Worm (Caenorhabditis elegans) whole organism, L1 larva: Measurements from ENCODE around the gene syf-2.

Source experiments
- alr-1 ChIP-seq: fragments of 200-800 bp; sonication (Bioruptor generic); optimal IDR thresholded peaks from 2 replicates; lab custom pipeline; 2018; ENCODE audit warnings: borderline replicate concordance, mild to moderate bottlenecking, missing genetic modification characterization, missing compliant biosample characterization
- blmp-1 ChIP-seq: fragments of 150-350 bp; optimal IDR thresholded peaks from 2 replicates; lab custom pipeline; 2014; ENCODE audit warnings: missing biosample characterization, missing genetic modification characterization
- ceh-82 ChIP-seq, 3 experiments: fragments of 150-350 bp in 1 of 3; sonication (generic microtip) in 2 of 3; optimal IDR thresholded peaks; 2 replicates each; lab custom pipeline; 2014 to 2017; ENCODE audit warnings: missing biosample characterization in 3 of 3, missing genetic modification characterization in 3 of 3
- ceh-88 ChIP-seq: fragments of 200-800 bp; sonication (Bioruptor generic); IDR thresholded peaks from 2 replicates; pipeline ENCODE4 v1.3.6; 2022; ENCODE audit warnings: missing genetic modification characterization, missing compliant biosample characterization
- dpl-1 ChIP-seq, 3 experiments: fragments of 150-350 bp in 2 of 3; sonication (generic microtip) in 1 of 3; optimal IDR thresholded peaks; 2 replicates each; lab custom pipeline; 2014 to 2017; ENCODE audit warnings: missing biosample characterization in 3 of 3, missing genetic modification characterization in 3 of 3, missing genetic modification reagents in 3 of 3
- efl-1 ChIP-seq, 4 experiments: fragments of 150-350 bp; optimal IDR thresholded peaks in 3 of 4; peaks in 1 of 4; 1 replicate in 1 of 4; 2 replicates in 3 of 4; lab custom pipeline; 2014; ENCODE audit warnings: missing biosample characterization in 2 of 4, missing genetic modification characterization in 2 of 4, missing genetic modification reagents in 2 of 4
- efl-3 ChIP-seq: fragments of 200-800 bp; sonication (Bioruptor generic); optimal IDR thresholded peaks from 2 replicates; lab custom pipeline; 2018; ENCODE audit warnings: mild to moderate bottlenecking, missing genetic modification characterization, missing compliant biosample characterization
- egl-27 ChIP-seq, 2 experiments: fragments of 150-350 bp in 1 of 2; sonication (generic microtip); optimal IDR thresholded peaks; 3 replicates each; lab custom pipeline; 2017 to 2018; ENCODE audit warnings: missing biosample characterization in 2 of 2, missing genetic modification characterization in 2 of 2, missing genetic modification reagents in 2 of 2
- elt-3 ChIP-seq, 6 experiments: fragments of 150-350 bp in 1 of 6; sonication (generic microtip); optimal IDR thresholded peaks; 2 replicates each; lab custom pipeline; 2017 to 2018; ENCODE audit warnings: missing biosample characterization in 6 of 6, missing genetic modification characterization in 6 of 6, inconsistent platforms in 1 of 6
- fkh-10 ChIP-seq: sonication (generic microtip); optimal IDR thresholded peaks from 2 replicates; lab custom pipeline; 2017; ENCODE audit warnings: missing biosample characterization, missing genetic modification reagents, missing genetic modification characterization
- fos-1 ChIP-seq: fragments of 150-350 bp; optimal IDR thresholded peaks from 2 replicates; lab custom pipeline; 2014; ENCODE audit warnings: missing biosample characterization, missing genetic modification characterization
- grh-1 ChIP-seq: fragments of 200-800 bp; sonication (Bioruptor generic); IDR thresholded peaks from 2 replicates; pipeline ENCODE4 v1.3.6; 2022; ENCODE audit warnings: missing genetic modification reagents, missing genetic modification characterization, missing compliant biosample characterization
- hlh-17 ChIP-seq: fragments of 200-800 bp; sonication (Bioruptor generic); optimal IDR thresholded peaks from 2 replicates; lab custom pipeline; 2018; ENCODE audit warnings: missing genetic modification characterization, mild to moderate bottlenecking, missing compliant biosample characterization, moderate library complexity, borderline replicate concordance
- irx-1 ChIP-seq: sonication (generic microtip); optimal IDR thresholded peaks from 2 replicates; lab custom pipeline; 2016; ENCODE audit warnings: missing genetic modification characterization, missing compliant biosample characterization
- lin-14 ChIP-seq: fragments of 200-800 bp; sonication (Bioruptor generic); optimal IDR thresholded peaks from 2 replicates; lab custom pipeline; 2018; ENCODE audit warnings: mild to moderate bottlenecking, missing genetic modification characterization, moderate library complexity, missing compliant biosample characterization
- lin-35 ChIP-seq, 2 experiments: fragments of 150-350 bp; optimal IDR thresholded peaks; 2 replicates each; lab custom pipeline; 2014; ENCODE audit warnings: missing biosample characterization in 2 of 2, missing genetic modification characterization in 2 of 2, missing genetic modification reagents in 2 of 2
- lsy-2 ChIP-seq, 2 experiments: fragments of 150-350 bp; optimal IDR thresholded peaks; 2 replicates each; lab custom pipeline; 2014; ENCODE audit warnings: missing biosample characterization in 2 of 2, missing genetic modification characterization in 2 of 2
- mab-9 ChIP-seq: fragments of 200-800 bp; sonication (Bioruptor generic); IDR thresholded peaks from 2 replicates; pipeline ENCODE4 v1.3.6; 2022; ENCODE audit warnings: missing genetic modification reagents, missing genetic modification characterization, missing compliant biosample characterization
- mdl-1 ChIP-seq, 2 experiments: fragments of 150-350 bp; optimal IDR thresholded peaks; 2 replicates each; lab custom pipeline; 2014 to 2017; ENCODE audit warnings: missing biosample characterization in 2 of 2, missing genetic modification characterization in 2 of 2, inconsistent platforms in 1 of 2
- mep-1 ChIP-seq: fragments of 150-350 bp; optimal IDR thresholded peaks from 2 replicates; lab custom pipeline; 2014; ENCODE audit warnings: missing biosample characterization, missing genetic modification characterization
- nhr-11 ChIP-seq: fragments of 150-350 bp; optimal IDR thresholded peaks from 2 replicates; lab custom pipeline; 2014; ENCODE audit warnings: missing biosample characterization, missing genetic modification characterization
- nhr-19 ChIP-seq: fragments of 200-800 bp; sonication (Bioruptor generic); conservative IDR thresholded peaks from 2 replicates; pipeline ENCODE4 v1.3.6; 2022; ENCODE audit warnings: missing genetic modification characterization, missing compliant biosample characterization
- nhr-20 ChIP-seq: sonication (generic microtip); optimal IDR thresholded peaks from 2 replicates; lab custom pipeline; 2016; ENCODE audit warnings: mild to moderate bottlenecking, missing genetic modification characterization, missing compliant biosample characterization
- nhr-237 ChIP-seq: fragments of 150-350 bp; optimal IDR thresholded peaks from 2 replicates; lab custom pipeline; 2014; ENCODE audit warnings: missing biosample characterization, missing genetic modification characterization
- nhr-28 ChIP-seq: fragments of 150-350 bp; optimal IDR thresholded peaks from 2 replicates; lab custom pipeline; 2014; ENCODE audit warnings: missing biosample characterization, missing genetic modification characterization
- nhr-71 ChIP-seq: sonication (generic microtip); optimal IDR thresholded peaks from 2 replicates; lab custom pipeline; 2016; ENCODE audit warnings: mild to moderate bottlenecking, missing genetic modification characterization, moderate library complexity, missing compliant biosample characterization
- nhr-76 ChIP-seq: sonication (generic microtip); optimal IDR thresholded peaks from 2 replicates; lab custom pipeline; 2017; ENCODE audit warnings: missing biosample characterization, missing genetic modification characterization
- nhr-85 ChIP-seq: sonication (generic microtip); peaks from one replicate; lab custom pipeline; 2016; ENCODE audit warnings: missing genetic modification characterization, inconsistent platforms, missing compliant biosample characterization
- nhr-90 ChIP-seq: sonication (generic microtip); optimal IDR thresholded peaks from 2 replicates; lab custom pipeline; 2016; ENCODE audit warnings: mild to moderate bottlenecking, missing genetic modification characterization, missing compliant biosample characterization; ENCODE audit not compliant: poor library complexity
- pax-3 ChIP-seq: fragments of 200-800 bp; sonication (Bioruptor generic); optimal IDR thresholded peaks from 2 replicates; lab custom pipeline; 2018; ENCODE audit warnings: mild to moderate bottlenecking, missing genetic modification characterization, moderate library complexity, missing compliant biosample characterization
- snu-23 ChIP-seq: sonication (generic microtip); optimal IDR thresholded peaks from 2 replicates; lab custom pipeline; 2016; ENCODE audit warnings: missing genetic modification characterization, missing compliant biosample characterization
- sox-4 ChIP-seq: sonication (generic microtip); optimal IDR thresholded peaks from 2 replicates; lab custom pipeline; 2016; ENCODE audit warnings: missing genetic modification characterization, missing compliant biosample characterization
- swsn-7 ChIP-seq: sonication (generic microtip); optimal IDR thresholded peaks from 2 replicates; lab custom pipeline; 2016; ENCODE audit warnings: missing genetic modification characterization, missing compliant biosample characterization
- tbx-2 ChIP-seq: sonication (generic microtip); optimal IDR thresholded peaks from 2 replicates; lab custom pipeline; 2016; ENCODE audit warnings: missing genetic modification characterization, missing compliant biosample characterization
- tlp-1 ChIP-seq: fragments of 150-350 bp; optimal IDR thresholded peaks from 2 replicates; lab custom pipeline; 2014; ENCODE audit warnings: missing biosample characterization, missing genetic modification characterization
- unc-30 ChIP-seq: sonication (generic microtip); optimal IDR thresholded peaks from 2 replicates; lab custom pipeline; 2017; ENCODE audit warnings: missing biosample characterization, missing genetic modification characterization
- unc-62 ChIP-seq: fragments of 150-350 bp; optimal IDR thresholded peaks from 2 replicates; lab custom pipeline; 2014; ENCODE audit warnings: missing biosample characterization, missing genetic modification reagents, missing genetic modification characterization
- unc-98 ChIP-seq: fragments of 200-800 bp; sonication (Bioruptor generic); IDR thresholded peaks from 2 replicates; pipeline ENCODE4 v1.3.6; 2022; ENCODE audit warnings: missing genetic modification characterization, missing compliant biosample characterization
- zag-1 ChIP-seq: fragments of 150-350 bp; optimal IDR thresholded peaks from 2 replicates; lab custom pipeline; 2014; ENCODE audit warnings: missing biosample characterization, missing genetic modification characterization

The syf-2 gene

ce11 chrIII:7203130-7203775, 41.3 kb upstream of the syf-2 start (continued):
- peak; percentile 74 for TF ChIP-seq grh-1 (GFP tag; lab: Robert Waterston, UW)
- peak; percentile 19 for TF ChIP-seq irx-1 (tag; lab: Kevin White, UChicago)
- no peak for TF ChIP-seq ceh-88 (GFP tag; lab: Robert Waterston, UW)
- no peak for TF ChIP-seq alr-1 (tag; lab: Kevin White, UChicago)
- peak in 1 of 2 experiments; percentile 6 for TF ChIP-seq egl-27 (tag; optimal IDR thresholded peaks at IDR 0.05; lab: Kevin White, UChicago)
- peak; percentile 30 for TF ChIP-seq nhr-19
- TF ChIP-seq efl-3 (GFP tag; lab: Kevin White, UChicago) = no peak
- no peak for TF ChIP-seq nhr-28 (tag; lab: Kevin White, UChicago)
- peak in 1 of 2 experiments; percentile 57 for TF ChIP-seq lsy-2 (tag; optimal IDR thresholded peaks at IDR 0.05; lab: Kevin White, UChicago)
- no peak for TF ChIP-seq ceh-82 (tag; optimal IDR thresholded peaks at IDR 0.05; lab: Kevin White, UChicago)
- TF ChIP-seq nhr-71 (tag; lab: Kevin White, UChicago) = peak; percentile 57

- peak; percentile 37 for TF ChIP-seq nhr-71 (tag; lab: Kevin White, UChicago)
- TF ChIP-seq unc-62 = no peak
- no peak for TF ChIP-seq unc-98 (GFP tag; lab: Robert Waterston, UW)
- TF ChIP-seq nhr-76 (tag; lab: Kevin White, UChicago) = no peak
- TF ChIP-seq blmp-1 (tag; lab: Kevin White, UChicago) = peak; percentile 98
- TF ChIP-seq lin-14 (GFP tag; lab: Kevin White, UChicago) = peak; percentile 58
- TF ChIP-seq lsy-2 (tag; optimal IDR thresholded peaks at IDR 0.05; lab: Kevin White, UChicago) = peak; percentile 8 to 57
- peak in 3 of 6 experiments; percentile 10 to 79 (median 21) for TF ChIP-seq elt-3 (tag; optimal IDR thresholded peaks at IDR 0.05; lab: Kevin White, UChicago)
- TF ChIP-seq mab-9 (GFP tag; lab: Robert Waterston, UW) = no peak
- TF ChIP-seq tbx-2 (tag; lab: Kevin White, UChicago) = peak; percentile 19
- TF ChIP-seq dpl-1 (GFP tag; optimal IDR thresholded peaks at IDR 0.05; lab: Kevin White, UChicago) = peak in 2 of 3 experiments; percentile 2 to 17
- peak; percentile 14 for TF ChIP-seq snu-23 (GFP tag; lab: Kevin White, UChicago)
- TF ChIP-seq nhr-11 = no peak
- no peak for TF ChIP-seq efl-1 (optimal IDR thresholded peaks at IDR 0.05; lab: Kevin White, UChicago)
- TF ChIP-seq efl-1 (GFP tag; optimal IDR thresholded peaks at IDR 0.05 in 1 of 2; lab: Kevin White, UChicago) = peak in 1 of 2 experiments; percentile 42
- peak; percentile 35 for TF ChIP-seq nhr-20
- TF ChIP-seq mep-1 (tag; lab: Kevin White, UChicago) = peak; percentile 29
These were observed 39.7 kb upstream of the syf-2 start, which contains the start of gene dpy-31 for ce11 chrIII:7201378-7202256. dpy-31 (plus strand) TSS chrIII:7202206.

- TF ChIP-seq nhr-85 (tag; lab: Kevin White, UChicago) (peak; percentile 91), mdl-1 (tag; optimal IDR thresholded peaks at IDR 0.05; lab: Kevin White, UChicago) (no peak), lin-14 (GFP tag; lab: Kevin White, UChicago) (peak; percentile 22), lin-35 (GFP tag; optimal IDR thresholded peaks at IDR 0.05; lab: Kevin White, UChicago) (peak in 1 of 2 experiments; percentile 6), blmp-1 (tag; lab: Kevin White, UChicago) (peak; percentile 53), snu-23 (GFP tag; lab: Kevin White, UChicago) (peak; percentile 23), irx-1 (tag; lab: Kevin White, UChicago) (no peak), efl-1 (optimal IDR thresholded peaks at IDR 0.05; lab: Kevin White, UChicago) (no peak), efl-1 (GFP tag; optimal IDR thresholded peaks at IDR 0.05 in 1 of 2; lab: Kevin White, UChicago) (peak in 1 of 2 experiments; percentile 21), elt-3 (tag; optimal IDR thresholded peaks at IDR 0.05; lab: Kevin White, UChicago) (peak in 3 of 6 experiments; percentile 13 to 92 (median 48)), nhr-71 (tag; lab: Kevin White, UChicago) (peak; percentile 40), lsy-2 (tag; optimal IDR thresholded peaks at IDR 0.05; lab: Kevin White, UChicago) (peak; percentile 3 to 24), hlh-17 (GFP tag; lab: Kevin White, UChicago) (no peak)
These were observed 37.6 kb upstream of the syf-2 start for ce11 chrIII:7199467-7199866.

ce11 chrIII:7198838-7199237, 36.9 kb upstream of the syf-2 start, which contains the start of gene pfd-5:
pfd-5 (minus strand) TSS chrIII:7198884.
- TF ChIP-seq zag-1 (tag; lab: Kevin White, UChicago) (no peak), sox-4 (tag; lab: Kevin White, UChicago) (peak; percentile 65), pax-3 (peak; percentile 81), unc-62 (no peak), tlp-1 (tag; lab: Kevin White, UChicago) (no peak), nhr-237 (tag; lab: Kevin White, UChicago) (no peak), fos-1 (tag; lab: Kevin White, UChicago) (peak; percentile 17), unc-30 (tag; lab: Kevin White, UChicago) (no peak), fkh-10 (GFP tag; lab: Kevin White, UChicago) (no peak), blmp-1 (tag; lab: Kevin White, UChicago) (peak; percentile 49), swsn-7 (tag; lab: Kevin White, UChicago) (peak; percentile 72), irx-1 (tag; lab: Kevin White, UChicago) (peak; percentile 84), nhr-76 (tag; lab: Kevin White, UChicago) (no peak), lsy-2 (tag; optimal IDR thresholded peaks at IDR 0.05; lab: Kevin White, UChicago) (peak; percentile 82 to 84), nhr-90 (tag; lab: Kevin White, UChicago) (peak; percentile 84), hlh-17 (GFP tag; lab: Kevin White, UChicago) (no peak), mab-9 (GFP tag; lab: Robert Waterston, UW) (no peak)
